Fruit fly (Drosophila melanogaster) Kc167 (cell line): ENCODE measurements around the gene can.

ENCODE experiments used
- Sin3A ChIP-seq: fragments of >200 bp; optimal IDR thresholded peaks from 2 replicates; lab custom pipeline; 2018; ENCODE audit warnings: missing external identifiers
- h ChIP-seq: fragments of >200 bp; optimal IDR thresholded peaks from 3 replicates; lab custom pipeline; 2018; ENCODE audit warnings: missing external identifiers
- insv ChIP-seq: fragments of >200 bp; optimal IDR thresholded peaks from 3 replicates; lab custom pipeline; 2018; ENCODE audit warnings: missing external identifiers
- psq ChIP-seq: fragments of >200 bp; optimal IDR thresholded peaks from 2 replicates; lab custom pipeline; 2017; ENCODE audit warnings: missing external identifiers
- ttk ChIP-seq: sonication (Bioruptor generic); optimal IDR thresholded peaks from 2 replicates; lab custom pipeline; 2017; ENCODE audit warnings: missing external identifiers

DNA sequence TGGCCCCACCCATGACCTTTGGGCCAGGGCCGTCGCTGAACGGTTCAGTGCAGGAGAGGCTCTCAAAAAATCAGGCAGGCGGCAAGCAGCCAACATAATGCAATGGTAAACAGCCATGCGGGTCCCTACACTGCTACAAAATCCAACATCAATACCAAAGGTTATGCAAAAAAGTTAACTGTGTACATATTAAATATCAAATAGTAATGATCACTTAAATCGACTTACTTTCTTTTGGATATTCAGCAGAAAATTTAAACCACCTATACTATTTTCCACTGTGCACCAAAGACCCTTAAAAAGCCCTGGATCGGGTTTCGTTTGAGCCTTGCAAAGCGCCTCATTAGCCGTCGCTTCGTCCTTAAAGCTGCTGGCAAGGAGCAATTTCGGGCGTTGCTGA lies 39.8 kb downstream of the can start:
- TF ChIP-seq psq (lab: Kevin White, UChicago) (no peak), Sin3A (lab: Kevin White, UChicago) (no peak), insv (lab: Kevin White, UChicago) (no peak), h (lab: Kevin White, UChicago) (no peak), ttk (lab: Kevin White, UChicago) (no peak)
